Worm (Caenorhabditis elegans) whole organism, L1 larva: ENCODE measurements around the gene F44G4.6.

Experiments
- C04F5.9 ChIP-seq: sonication (generic microtip); optimal IDR thresholded peaks from 2 replicates; lab custom pipeline; 2016; ENCODE audit warnings: missing genetic modification characterization, missing compliant biosample characterization
- C34B4.2 ChIP-seq: sonication (generic microtip); optimal IDR thresholded peaks from 2 replicates; lab custom pipeline; 2017; ENCODE audit warnings: mild to moderate bottlenecking, missing genetic modification characterization, missing compliant biosample characterization
- F16B12.6 ChIP-seq: fragments of 150-350 bp; optimal IDR thresholded peaks from 2 replicates; lab custom pipeline; 2014; ENCODE audit warnings: missing biosample characterization, missing genetic modification characterization
- alr-1 ChIP-seq: fragments of 200-800 bp; sonication (Bioruptor generic); optimal IDR thresholded peaks from 2 replicates; lab custom pipeline; 2018; ENCODE audit warnings: borderline replicate concordance, mild to moderate bottlenecking, missing genetic modification characterization, missing compliant biosample characterization
- ama-1 ChIP-seq: fragments of 150-350 bp; optimal IDR thresholded peaks from 2 replicates; lab custom pipeline; 2014
- ceh-63 ChIP-seq: fragments of 200-800 bp; sonication (Bioruptor generic); optimal IDR thresholded peaks from 2 replicates; lab custom pipeline; 2018; ENCODE audit warnings: mild to moderate bottlenecking, missing genetic modification characterization, missing compliant biosample characterization
- ceh-8 ChIP-seq: fragments of 200-800 bp; sonication (Bioruptor generic); optimal IDR thresholded peaks from 2 replicates; lab custom pipeline; 2018; ENCODE audit warnings: mild to moderate bottlenecking, missing genetic modification characterization, moderate library complexity, missing compliant biosample characterization
- dpl-1 ChIP-seq, 3 experiments: fragments of 150-350 bp in 2 of 3; sonication (generic microtip) in 1 of 3; optimal IDR thresholded peaks; 2 replicates each; lab custom pipeline; 2014 to 2017; ENCODE audit warnings: missing biosample characterization in 3 of 3, missing genetic modification characterization in 3 of 3, missing genetic modification reagents in 3 of 3
- efl-1 ChIP-seq, 4 experiments: fragments of 150-350 bp; optimal IDR thresholded peaks in 3 of 4; peaks in 1 of 4; 1 replicate in 1 of 4; 2 replicates in 3 of 4; lab custom pipeline; 2014; ENCODE audit warnings: missing biosample characterization in 2 of 4, missing genetic modification characterization in 2 of 4, missing genetic modification reagents in 2 of 4
- efl-3 ChIP-seq: fragments of 200-800 bp; sonication (Bioruptor generic); optimal IDR thresholded peaks from 2 replicates; lab custom pipeline; 2018; ENCODE audit warnings: mild to moderate bottlenecking, missing genetic modification characterization, missing compliant biosample characterization
- egl-13 ChIP-seq: sonication (generic microtip); optimal IDR thresholded peaks from 2 replicates; lab custom pipeline; 2016; ENCODE audit warnings: missing genotype, missing genetic modification reagents, missing genetic modification characterization, missing compliant biosample characterization
- elt-2 ChIP-seq: sonication (generic microtip); optimal IDR thresholded peaks from 2 replicates; lab custom pipeline; 2016; ENCODE audit warnings: missing genetic modification characterization, mild to moderate bottlenecking, inconsistent platforms, missing compliant biosample characterization, missing genetic modification reagents
- elt-3 ChIP-seq, 6 experiments: fragments of 150-350 bp in 1 of 6; sonication (generic microtip); optimal IDR thresholded peaks; 2 replicates each; lab custom pipeline; 2017 to 2018; ENCODE audit warnings: missing biosample characterization in 6 of 6, missing genetic modification characterization in 6 of 6, inconsistent platforms in 1 of 6
- fkh-10 ChIP-seq: sonication (generic microtip); optimal IDR thresholded peaks from 2 replicates; lab custom pipeline; 2017; ENCODE audit warnings: missing biosample characterization, missing genetic modification reagents, missing genetic modification characterization
- hlh-4 ChIP-seq: sonication (generic microtip); optimal IDR thresholded peaks from 2 replicates; lab custom pipeline; 2016; ENCODE audit warnings: mild to moderate bottlenecking, missing genetic modification characterization, missing compliant biosample characterization
- jun-1 ChIP-seq: fragments of 150-350 bp; optimal IDR thresholded peaks from 2 replicates; lab custom pipeline; 2014; ENCODE audit warnings: missing biosample characterization, missing genetic modification reagents, missing genetic modification characterization
- lin-13 ChIP-seq: fragments of 150-350 bp; optimal IDR thresholded peaks from 2 replicates; lab custom pipeline; 2014; ENCODE audit warnings: missing biosample characterization, missing genetic modification reagents, missing genetic modification characterization
- lir-3 ChIP-seq: sonication (generic microtip); optimal IDR thresholded peaks from 2 replicates; lab custom pipeline; 2016; ENCODE audit warnings: mild to moderate bottlenecking, missing genetic modification characterization, moderate library complexity, missing compliant biosample characterization; ENCODE audit not compliant: poor library complexity
- lsy-2 ChIP-seq, 2 experiments: fragments of 150-350 bp; optimal IDR thresholded peaks; 2 replicates each; lab custom pipeline; 2014; ENCODE audit warnings: missing biosample characterization in 2 of 2, missing genetic modification characterization in 2 of 2
- mab-9 ChIP-seq: fragments of 200-800 bp; sonication (Bioruptor generic); IDR thresholded peaks from 2 replicates; pipeline ENCODE4 v1.3.6; 2022; ENCODE audit warnings: missing genetic modification reagents, missing genetic modification characterization, missing compliant biosample characterization
- mef-2 ChIP-seq: fragments of 150-350 bp; optimal IDR thresholded peaks from 2 replicates; lab custom pipeline; 2014; ENCODE audit warnings: missing biosample characterization, missing genetic modification characterization
- mep-1 ChIP-seq: fragments of 150-350 bp; optimal IDR thresholded peaks from 2 replicates; lab custom pipeline; 2014; ENCODE audit warnings: missing biosample characterization, missing genetic modification characterization
- nhr-12 ChIP-seq: sonication (generic microtip); optimal IDR thresholded peaks from 2 replicates; lab custom pipeline; 2017; ENCODE audit warnings: missing biosample characterization, missing genetic modification characterization
- nhr-19 ChIP-seq: fragments of 200-800 bp; sonication (Bioruptor generic); conservative IDR thresholded peaks from 2 replicates; pipeline ENCODE4 v1.3.6; 2022; ENCODE audit warnings: missing genetic modification characterization, missing compliant biosample characterization
- nhr-20 ChIP-seq: sonication (generic microtip); optimal IDR thresholded peaks from 2 replicates; lab custom pipeline; 2016; ENCODE audit warnings: mild to moderate bottlenecking, missing genetic modification characterization, missing compliant biosample characterization
- nhr-237 ChIP-seq: fragments of 150-350 bp; optimal IDR thresholded peaks from 2 replicates; lab custom pipeline; 2014; ENCODE audit warnings: missing biosample characterization, missing genetic modification characterization
- nhr-28 ChIP-seq: fragments of 150-350 bp; optimal IDR thresholded peaks from 2 replicates; lab custom pipeline; 2014; ENCODE audit warnings: missing biosample characterization, missing genetic modification characterization
- nhr-76 ChIP-seq: sonication (generic microtip); optimal IDR thresholded peaks from 2 replicates; lab custom pipeline; 2017; ENCODE audit warnings: missing biosample characterization, missing genetic modification characterization
- nhr-84 ChIP-seq: sonication (generic microtip); optimal IDR thresholded peaks from 2 replicates; lab custom pipeline; 2017; ENCODE audit warnings: missing biosample characterization, missing genetic modification characterization
- nhr-90 ChIP-seq: sonication (generic microtip); optimal IDR thresholded peaks from 2 replicates; lab custom pipeline; 2016; ENCODE audit warnings: mild to moderate bottlenecking, missing genetic modification characterization, missing compliant biosample characterization; ENCODE audit not compliant: poor library complexity
- pag-3 ChIP-seq: sonication (generic microtip); optimal IDR thresholded peaks from 2 replicates; lab custom pipeline; 2017; ENCODE audit warnings: missing genetic modification characterization, mild to moderate bottlenecking, missing compliant biosample characterization, antibody characterized with exemption, borderline replicate concordance; ENCODE audit not compliant: insufficient read depth
- pax-3 ChIP-seq: fragments of 200-800 bp; sonication (Bioruptor generic); optimal IDR thresholded peaks from 2 replicates; lab custom pipeline; 2018; ENCODE audit warnings: mild to moderate bottlenecking, missing genetic modification characterization, moderate library complexity, missing compliant biosample characterization
- skn-1 ChIP-seq: fragments of 150-350 bp; optimal IDR thresholded peaks from 2 replicates; lab custom pipeline; 2014; ENCODE audit warnings: missing biosample characterization, missing genetic modification characterization
- snu-23 ChIP-seq: sonication (generic microtip); optimal IDR thresholded peaks from 2 replicates; lab custom pipeline; 2016; ENCODE audit warnings: missing genetic modification characterization, missing compliant biosample characterization
- sptf-1 ChIP-seq: fragments of 150-350 bp; optimal IDR thresholded peaks from 2 replicates; lab custom pipeline; 2014; ENCODE audit warnings: missing biosample characterization, missing genetic modification characterization
- swsn-7 ChIP-seq: sonication (generic microtip); optimal IDR thresholded peaks from 2 replicates; lab custom pipeline; 2016; ENCODE audit warnings: missing genetic modification characterization, missing compliant biosample characterization
- tbx-2 ChIP-seq: sonication (generic microtip); optimal IDR thresholded peaks from 2 replicates; lab custom pipeline; 2016; ENCODE audit warnings: missing genetic modification characterization, missing compliant biosample characterization
- tlp-1 ChIP-seq: fragments of 150-350 bp; optimal IDR thresholded peaks from 2 replicates; lab custom pipeline; 2014; ENCODE audit warnings: missing biosample characterization, missing genetic modification characterization
- unc-30 ChIP-seq: sonication (generic microtip); optimal IDR thresholded peaks from 2 replicates; lab custom pipeline; 2017; ENCODE audit warnings: missing biosample characterization, missing genetic modification characterization
- unc-62 ChIP-seq: fragments of 150-350 bp; optimal IDR thresholded peaks from 2 replicates; lab custom pipeline; 2014; ENCODE audit warnings: missing biosample characterization, missing genetic modification reagents, missing genetic modification characterization
- xbp-1 ChIP-seq: sonication (generic microtip); optimal IDR thresholded peaks from 2 replicates; lab custom pipeline; 2016; ENCODE audit warnings: missing genetic modification characterization, missing compliant biosample characterization
- ztf-11 ChIP-seq, 2 experiments: sonication (generic microtip); optimal IDR thresholded peaks; 2 replicates each; lab custom pipeline; 2016 to 2017; ENCODE audit warnings: missing genetic modification characterization in 2 of 2, missing biosample characterization in 1 of 2, missing compliant biosample characterization in 1 of 2
- ztf-4 ChIP-seq: fragments of 150-350 bp; optimal IDR thresholded peaks from 2 replicates; lab custom pipeline; 2014; ENCODE audit warnings: missing biosample characterization, missing genetic modification characterization

F44G4.6 gene

ce11 chrII:8996064-8996463 lies 5.5 kb downstream of the F44G4.6 start, which contains the start of gene ndub-2:
ndub-2 (plus strand) TSS chrII:8996364.
- TF ChIP-seq mep-1 (no peak), efl-1 (optimal IDR thresholded peaks at IDR 0.05; lab: Kevin White, UChicago) (no peak), efl-1 (GFP tag; optimal IDR thresholded peaks at IDR 0.05 in 1 of 2; lab: Kevin White, UChicago) (peak in 1 of 2 experiments; percentile 45)

ce11 chrII:8994336-8994735 lies 7.3 kb downstream of the F44G4.6 start, which contains the start of gene F44G4.1:
F44G4.1 (plus strand) TSS chrII:8994636.
- TF ChIP-seq unc-62, result no peak
- no peak for TF ChIP-seq hlh-4 (tag; lab: Kevin White, UChicago)
- TF ChIP-seq alr-1 (tag; lab: Kevin White, UChicago), result no peak
- no peak for TF ChIP-seq elt-3 (tag; optimal IDR thresholded peaks at IDR 0.05; lab: Kevin White, UChicago)
- no peak for TF ChIP-seq tlp-1 (tag; lab: Kevin White, UChicago)
- TF ChIP-seq mab-9 (GFP tag; lab: Robert Waterston, UW), result no peak
- TF ChIP-seq unc-30 (tag; lab: Kevin White, UChicago), result no peak
- no peak for TF ChIP-seq ceh-63 (GFP tag; lab: Kevin White, UChicago)
- TF ChIP-seq mep-1, result no peak
- TF ChIP-seq nhr-84, result no peak
- no peak for TF ChIP-seq nhr-76
- TF ChIP-seq nhr-19 (GFP tag; lab: Robert Waterston, UW), result no peak
- no peak for TF ChIP-seq elt-2 (tag; lab: Kevin White, UChicago)
- no peak for TF ChIP-seq C34B4.2 (tag; lab: Kevin White, UChicago)
- TF ChIP-seq sptf-1, result no peak
- TF ChIP-seq ztf-4 (tag; lab: Kevin White, UChicago), result no peak
- no peak for TF ChIP-seq ama-1
- no peak for TF ChIP-seq lir-3 (tag; lab: Kevin White, UChicago)
- TF ChIP-seq mef-2 (tag; lab: Kevin White, UChicago), result no peak

ce11 chrII:8992780-8993179 lies 8.8 kb downstream of the F44G4.6 start, which contains the start of gene ooc-5:
ooc-5 (plus strand) TSS chrII:8993160.
- TF ChIP-seq fkh-10 (GFP tag; lab: Kevin White, UChicago) (no peak), tbx-2 (tag; lab: Kevin White, UChicago) (no peak), nhr-12 (no peak), pax-3 (tag; lab: Kevin White, UChicago) (no peak), mep-1 (peak; percentile 28), skn-1 (tag; lab: Kevin White, UChicago) (peak; percentile 1), C04F5.9 (tag; lab: Kevin White, UChicago) (no peak), lsy-2 (tag; optimal IDR thresholded peaks at IDR 0.05; lab: Kevin White, UChicago) (peak; percentile 84 to 97), lin-13 (GFP tag; lab: Kevin White, UChicago) (no peak), efl-1 (optimal IDR thresholded peaks at IDR 0.05; lab: Kevin White, UChicago) (peak in 1 of 2 experiments; percentile 5), efl-1 (GFP tag; optimal IDR thresholded peaks at IDR 0.05 in 1 of 2; lab: Kevin White, UChicago) (peak in 1 of 2 experiments; percentile 8), unc-62 (no peak), jun-1 (tag; lab: Kevin White, UChicago) (no peak), elt-3 (tag; optimal IDR thresholded peaks at IDR 0.05; lab: Kevin White, UChicago) (no peak), ztf-11 (tag; optimal IDR thresholded peaks at IDR 0.05; lab: Kevin White, UChicago) (no peak), ama-1 (no peak), F16B12.6 (peak; percentile 74), tlp-1 (tag; lab: Kevin White, UChicago) (no peak), efl-3 (GFP tag; lab: Kevin White, UChicago) (no peak), swsn-7 (tag; lab: Kevin White, UChicago) (no peak), nhr-237 (tag; lab: Kevin White, UChicago) (no peak), pag-3 (tag; lab: Kevin White, UChicago) (no peak), snu-23 (GFP tag; lab: Kevin White, UChicago) (no peak), nhr-20 (tag; lab: Kevin White, UChicago) (no peak), dpl-1 (GFP tag; optimal IDR thresholded peaks at IDR 0.05; lab: Kevin White, UChicago) (peak in 2 of 3 experiments; percentile 8 to 41), lir-3 (tag; lab: Kevin White, UChicago) (no peak), xbp-1 (tag; lab: Kevin White, UChicago) (no peak), nhr-90 (tag; lab: Kevin White, UChicago) (no peak), egl-13 (tag; lab: Kevin White, UChicago) (no peak), nhr-28 (no peak), ceh-8 (no peak)
